Worm (Caenorhabditis elegans) whole organism, L1 larva: ENCODE results near the gene ahsa-1.
"Not testable (repeated sequence)": the region's sequence is repeated elsewhere in the genome, so short reads cannot be mapped to it uniquely, and the experiment has no call there.

Experiments used
- blmp-1 ChIP-seq: fragments of 150-350 bp; optimal IDR thresholded peaks from 2 replicates; lab custom pipeline; 2014; ENCODE audit warnings: missing biosample characterization, missing genetic modification characterization
- lsy-2 ChIP-seq, 2 experiments: fragments of 150-350 bp; optimal IDR thresholded peaks; 2 replicates each; lab custom pipeline; 2014; ENCODE audit warnings: missing biosample characterization in 2 of 2, missing genetic modification characterization in 2 of 2
- mef-2 ChIP-seq: fragments of 150-350 bp; optimal IDR thresholded peaks from 2 replicates; lab custom pipeline; 2014; ENCODE audit warnings: missing biosample characterization, missing genetic modification characterization
- tbx-2 ChIP-seq: sonication (generic microtip); optimal IDR thresholded peaks from 2 replicates; lab custom pipeline; 2016; ENCODE audit warnings: missing genetic modification characterization, missing compliant biosample characterization

DNA sequence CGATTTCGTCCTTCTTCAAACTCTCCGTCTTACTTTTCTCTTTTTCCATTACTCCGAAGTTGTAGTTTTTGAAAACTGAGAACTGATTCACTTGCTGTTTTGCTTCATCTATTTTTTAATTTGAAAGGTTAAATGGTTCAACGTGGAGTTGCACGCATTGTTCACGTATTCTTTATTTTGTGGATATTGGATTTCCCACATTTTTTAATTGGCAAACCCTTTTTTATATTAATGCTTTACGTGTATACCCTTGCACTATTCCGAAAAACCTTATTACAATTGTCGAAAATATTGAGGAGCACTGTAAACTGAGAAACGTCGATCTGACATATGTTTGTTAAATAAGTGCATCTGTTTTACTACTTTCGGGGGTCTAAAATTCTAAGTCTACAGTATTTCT lies 48.4 kb downstream of the ahsa-1 start, which contains the start of gene melo-3:
- TF ChIP-seq mef-2 (tag; lab: Kevin White, UChicago); tbx-2 (tag; lab: Kevin White, UChicago); lsy-2 (tag; optimal IDR thresholded peaks at IDR 0.05; lab: Kevin White, UChicago); blmp-1 (tag; lab: Kevin White, UChicago): not testable (repeated sequence)
